Worm (Caenorhabditis elegans): Measurements from ENCODE around the gene T26G10.4.

- no peak for TF ChIP-seq hlh-30 (tag; optimal IDR thresholded peaks at IDR 0.05; ENCODE audit: insufficient read depth)
- no peak for TF ChIP-seq set-16 (GFP tag; IDR thresholded peaks at IDR 0.05)
- no peak for TF ChIP-seq ces-1 (GFP tag; optimal IDR thresholded peaks at IDR 0.05)
- TF ChIP-seq F49E8.2 (tag; optimal IDR thresholded peaks at IDR 0.05; ENCODE audit: borderline replicate concordance), result no peak
- no peak for TF ChIP-seq dmd-8 (GFP tag; IDR thresholded peaks at IDR 0.05)
- TF ChIP-seq ceh-44 (GFP tag; IDR thresholded peaks at IDR 0.05), result no peak
- TF ChIP-seq egl-27 (tag; optimal IDR thresholded peaks at IDR 0.05), result no peak
- TF ChIP-seq hif-1 (tag; optimal IDR thresholded peaks at IDR 0.05), result no peak
- no peak for TF ChIP-seq lir-3 (tag; optimal IDR thresholded peaks at IDR 0.05)
- TF ChIP-seq nhr-28 (tag; optimal IDR thresholded peaks at IDR 0.05), result no peak
- no peak for TF ChIP-seq egl-43 (GFP tag; IDR thresholded peaks at IDR 0.05)
- TF ChIP-seq nhr-11 (tag; optimal IDR thresholded peaks at IDR 0.05), result no peak
- no peak for TF ChIP-seq snpc-4 (tag; optimal IDR thresholded peaks at IDR 0.05)
- TF ChIP-seq nhr-102 (tag; optimal IDR thresholded peaks at IDR 0.05), result no peak
Observed at ce11 chrIII:9376701-9377100, 43.6 kb upstream of the T26G10.4 start.

Measured in whole organism, L4 larva.